Worm (Caenorhabditis elegans) whole organism, early embryonic: Measurements from ENCODE around the gene F56D6.8.

Experiments used
- B0310.2 ChIP-seq: sonication (generic microtip); optimal IDR thresholded peaks from 2 replicates; lab custom pipeline; 2016; ENCODE audit warnings: mild to moderate bottlenecking, missing genetic modification characterization, missing compliant biosample characterization
- F13C5.2 ChIP-seq: sonication (generic microtip); optimal IDR thresholded peaks from 2 replicates; lab custom pipeline; 2017; ENCODE audit warnings: mild to moderate bottlenecking, missing genetic modification characterization, inconsistent platforms, missing compliant biosample characterization
- aly-1 ChIP-seq: sonication (generic microtip); optimal IDR thresholded peaks from 2 replicates; lab custom pipeline; 2016; ENCODE audit warnings: missing genetic modification characterization, missing compliant biosample characterization
- ama-1 ChIP-seq: fragments of 150-350 bp; optimal IDR thresholded peaks from 2 replicates; lab custom pipeline; 2014
- ceh-13 ChIP-seq: fragments of 200-800 bp; sonication (Bioruptor generic); optimal IDR thresholded peaks from 2 replicates; lab custom pipeline; 2018; ENCODE audit warnings: mild to moderate bottlenecking, missing genetic modification characterization, missing compliant biosample characterization
- ceh-36 ChIP-seq: sonication (generic microtip); optimal IDR thresholded peaks from 2 replicates; lab custom pipeline; 2016; ENCODE audit warnings: missing genetic modification characterization, inconsistent platforms, missing compliant biosample characterization
- ets-7 ChIP-seq: sonication (generic microtip); optimal IDR thresholded peaks from 2 replicates; lab custom pipeline; 2016; ENCODE audit warnings: missing genotype, missing genetic modification characterization, missing compliant biosample characterization
- flt-1 ChIP-seq: fragments of 200-800 bp; sonication (Bioruptor generic); IDR thresholded peaks from 2 replicates; pipeline ENCODE4 v1.3.6; 2022; ENCODE audit warnings: missing genetic modification characterization, missing compliant biosample characterization
- hmbx-1 ChIP-seq: sonication (generic microtip); optimal IDR thresholded peaks from 2 replicates; lab custom pipeline; 2016; ENCODE audit warnings: mild to moderate bottlenecking, missing genetic modification characterization, missing compliant biosample characterization
- hmg-4 ChIP-seq: fragments of 200-800 bp; sonication (Bioruptor generic); optimal IDR thresholded peaks from 2 replicates; lab custom pipeline; 2018; ENCODE audit warnings: mild to moderate bottlenecking, missing genetic modification characterization, missing compliant biosample characterization
- hnd-1 ChIP-seq: sonication (generic microtip); optimal IDR thresholded peaks from 2 replicates; lab custom pipeline; 2016; ENCODE audit warnings: missing genetic modification characterization, missing compliant biosample characterization
- pes-1 ChIP-seq: fragments of 200-800 bp; sonication (Bioruptor generic); IDR thresholded peaks from 2 replicates; pipeline ENCODE4 v1.3.6; 2022; ENCODE audit warnings: missing genetic modification reagents, missing genetic modification characterization, missing compliant biosample characterization
- scrt-1 ChIP-seq: fragments of 200-800 bp; sonication (Bioruptor generic); IDR thresholded peaks from 2 replicates; pipeline ENCODE4 v1.3.6; 2022; ENCODE audit warnings: missing genetic modification characterization, missing compliant biosample characterization
- sea-1 ChIP-seq: fragments of 200-800 bp; sonication (Bioruptor generic); conservative IDR thresholded peaks from 2 replicates; pipeline ENCODE4 v1.3.6; 2022; ENCODE audit warnings: missing genetic modification characterization, missing compliant biosample characterization
- tbx-11 ChIP-seq: fragments of 200-800 bp; sonication (Bioruptor generic); IDR thresholded peaks from 2 replicates; pipeline ENCODE4 v1.3.6; 2022; ENCODE audit warnings: missing genetic modification characterization, missing compliant biosample characterization
- tbx-37 ChIP-seq: fragments of 200-800 bp; sonication (Bioruptor generic); conservative IDR thresholded peaks from 2 replicates; pipeline ENCODE4 v1.3.6; 2022; ENCODE audit warnings: missing genetic modification reagents, missing genetic modification characterization, missing compliant biosample characterization
- tra-4 ChIP-seq: sonication (generic microtip); optimal IDR thresholded peaks from 2 replicates; lab custom pipeline; 2017; ENCODE audit warnings: missing genetic modification characterization, missing compliant biosample characterization

F56D6.8 gene

DNA sequence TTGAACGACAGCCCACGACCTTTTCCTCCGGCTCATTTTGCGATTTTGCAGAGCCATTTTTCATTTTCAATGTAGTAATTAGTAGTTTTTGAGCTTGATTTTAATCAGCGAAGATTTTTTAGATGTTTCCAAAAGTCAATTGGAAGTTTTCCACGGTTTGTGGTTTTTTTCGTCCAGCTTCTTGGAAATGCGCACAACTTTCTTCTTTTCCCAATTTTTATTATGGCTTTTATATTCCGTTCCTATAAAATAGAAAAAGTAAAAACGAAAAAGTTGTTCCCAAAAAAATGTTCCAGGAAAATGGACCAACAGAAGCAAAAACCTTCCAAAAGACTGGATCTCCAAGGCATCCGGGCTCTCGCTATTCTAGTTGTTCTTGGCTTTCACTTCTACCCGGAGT is 8.9 kb downstream of the F56D6.8 start, which contains the start of gene oac-22:
TSS of gene oac-22 (plus strand) at position 301 of the 400 bp plus-strand sequence.
- TF ChIP-seq tbx-37 (GFP tag; lab: Robert Waterston, UW), result no peak
- no peak for TF ChIP-seq ceh-13 (GFP tag; lab: Kevin White, UChicago)
- TF ChIP-seq F13C5.2 (tag; lab: Kevin White, UChicago), result no peak
- no peak for TF ChIP-seq aly-1 (tag; lab: Kevin White, UChicago)
- no peak for TF ChIP-seq ama-1
- TF ChIP-seq hmg-4 (GFP tag; lab: Kevin White, UChicago), result no peak
- TF ChIP-seq scrt-1, result no peak
- no peak for TF ChIP-seq ceh-36 (tag; lab: Kevin White, UChicago)
- no peak for TF ChIP-seq B0310.2 (tag; lab: Kevin White, UChicago)

DNA sequence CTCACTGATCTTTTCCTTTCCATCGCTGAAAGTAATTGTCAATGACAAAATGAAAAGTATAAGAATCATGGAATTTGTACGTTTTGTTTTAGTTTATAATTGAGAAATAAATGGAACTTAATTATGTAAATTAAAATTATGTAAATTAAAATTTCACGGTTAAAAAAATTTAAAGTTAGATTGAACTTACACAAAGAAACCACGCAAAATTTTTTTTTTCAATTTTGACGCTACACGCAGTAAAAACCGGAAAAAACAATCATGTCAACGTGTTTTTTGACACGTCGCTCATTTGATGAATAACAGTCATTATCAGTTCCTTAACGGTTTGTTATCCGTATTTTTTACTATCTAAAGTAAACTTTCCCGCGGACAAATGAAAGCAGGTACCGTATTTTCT is 13.1 kb downstream of the F56D6.8 start, which contains the start of the genes F37C4.8 and oac-23:
TSS of gene F37C4.8 (minus strand) at position 101 of the 400 bp plus-strand sequence.
TSS of gene oac-23 (plus strand) at position 323 of the 400 bp plus-strand sequence.
- no peak for TF ChIP-seq F13C5.2 (tag; lab: Kevin White, UChicago)
- no peak for TF ChIP-seq aly-1 (tag; lab: Kevin White, UChicago)
- TF ChIP-seq hnd-1 (tag; lab: Kevin White, UChicago), result no peak
- no peak for TF ChIP-seq ceh-36 (tag; lab: Kevin White, UChicago)
- no peak for TF ChIP-seq tbx-37 (GFP tag; lab: Robert Waterston, UW)
- no peak for TF ChIP-seq flt-1 (GFP tag; lab: Robert Waterston, UW)
- no peak for TF ChIP-seq hmbx-1 (tag; lab: Kevin White, UChicago)
- TF ChIP-seq ets-7, result no peak
- no peak for TF ChIP-seq tbx-11 (GFP tag; lab: Robert Waterston, UW)
- no peak for TF ChIP-seq B0310.2 (tag; lab: Kevin White, UChicago)
- no peak for TF ChIP-seq sea-1 (GFP tag; lab: Robert Waterston, UW)

ce11 chrIV:3878283-3878938 is 15.8 kb downstream of the F56D6.8 start, which contains the start of gene F37C4.6:
F37C4.6 (minus strand) TSS chrIV:3878333.
- TF ChIP-seq tbx-37 (GFP tag; lab: Robert Waterston, UW) (no peak), ama-1 (no peak), pes-1 (GFP tag; lab: Robert Waterston, UW) (no peak), sea-1 (GFP tag; lab: Robert Waterston, UW) (no peak), hnd-1 (tag; lab: Kevin White, UChicago) (no peak), ets-7 (no peak), tra-4 (no peak), B0310.2 (tag; lab: Kevin White, UChicago) (no peak), F13C5.2 (tag; lab: Kevin White, UChicago) (no peak), hmg-4 (GFP tag; lab: Kevin White, UChicago) (no peak), scrt-1 (no peak), ceh-13 (GFP tag; lab: Kevin White, UChicago) (no peak), tbx-11 (GFP tag; lab: Robert Waterston, UW) (no peak), hmbx-1 (tag; lab: Kevin White, UChicago) (no peak), flt-1 (GFP tag; lab: Robert Waterston, UW) (no peak)

DNA sequence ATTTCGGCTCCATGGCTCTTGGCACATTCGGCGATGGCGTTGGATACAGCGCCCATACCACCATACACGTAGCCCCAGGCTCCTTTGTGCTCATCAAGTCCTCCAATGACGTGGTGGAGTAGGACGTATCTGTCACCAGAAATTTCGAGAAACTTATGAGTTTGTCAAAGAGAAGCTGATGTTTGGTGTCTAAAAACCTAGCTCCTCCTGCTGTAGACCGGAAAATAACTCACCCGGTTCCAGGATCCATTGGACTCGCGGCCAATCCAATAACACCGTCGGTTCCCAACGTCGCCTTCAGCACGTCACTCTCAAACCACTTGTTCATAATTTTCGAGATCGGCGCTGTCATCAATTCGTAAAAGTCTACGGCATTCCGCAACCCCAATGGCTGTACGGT is 17.3 kb downstream of the F56D6.8 start:
- TF ChIP-seq tra-4, result no peak
- TF ChIP-seq hmg-4 (GFP tag; lab: Kevin White, UChicago), result no peak
- no peak for TF ChIP-seq flt-1 (GFP tag; lab: Robert Waterston, UW)
- no peak for TF ChIP-seq B0310.2 (tag; lab: Kevin White, UChicago)
- TF ChIP-seq ceh-36 (tag; lab: Kevin White, UChicago), result no peak
- no peak for TF ChIP-seq aly-1 (tag; lab: Kevin White, UChicago)
- no peak for TF ChIP-seq tbx-11 (GFP tag; lab: Robert Waterston, UW)
- no peak for TF ChIP-seq ceh-13 (GFP tag; lab: Kevin White, UChicago)
- no peak for TF ChIP-seq pes-1 (GFP tag; lab: Robert Waterston, UW)
- TF ChIP-seq F13C5.2 (tag; lab: Kevin White, UChicago), result no peak

- TF ChIP-seq sea-1 (GFP tag; lab: Robert Waterston, UW), result no peak
- TF ChIP-seq scrt-1, result no peak
- TF ChIP-seq tra-4, result no peak
- no peak for TF ChIP-seq hmbx-1 (tag; lab: Kevin White, UChicago)
- no peak for TF ChIP-seq pes-1 (GFP tag; lab: Robert Waterston, UW)
- TF ChIP-seq hnd-1 (tag; lab: Kevin White, UChicago), result no peak
- TF ChIP-seq flt-1 (GFP tag; lab: Robert Waterston, UW), result no peak
- no peak for TF ChIP-seq ama-1
- no peak for TF ChIP-seq tbx-37 (GFP tag; lab: Robert Waterston, UW)
- no peak for TF ChIP-seq ceh-13 (GFP tag; lab: Kevin White, UChicago)
- no peak for TF ChIP-seq ceh-36 (tag; lab: Kevin White, UChicago)
- TF ChIP-seq ets-7, result no peak
- no peak for TF ChIP-seq aly-1 (tag; lab: Kevin White, UChicago)
- TF ChIP-seq hmg-4 (GFP tag; lab: Kevin White, UChicago), result no peak
- TF ChIP-seq F13C5.2 (tag; lab: Kevin White, UChicago), result no peak
- TF ChIP-seq tbx-11 (GFP tag; lab: Robert Waterston, UW), result no peak
- no peak for TF ChIP-seq B0310.2 (tag; lab: Kevin White, UChicago)
Measured at ce11 chrIV:3875260-3875659, 19.0 kb downstream of the F56D6.8 start.

ce11 chrIV:3874417-3874816 is 19.8 kb downstream of the F56D6.8 start:
- no peak for TF ChIP-seq hmbx-1 (tag; lab: Kevin White, UChicago)
- TF ChIP-seq F13C5.2 (tag; lab: Kevin White, UChicago), result no peak
- TF ChIP-seq tbx-37 (GFP tag; lab: Robert Waterston, UW), result no peak
- no peak for TF ChIP-seq ceh-36 (tag; lab: Kevin White, UChicago)
- no peak for TF ChIP-seq ama-1
- no peak for TF ChIP-seq B0310.2 (tag; lab: Kevin White, UChicago)

DNA sequence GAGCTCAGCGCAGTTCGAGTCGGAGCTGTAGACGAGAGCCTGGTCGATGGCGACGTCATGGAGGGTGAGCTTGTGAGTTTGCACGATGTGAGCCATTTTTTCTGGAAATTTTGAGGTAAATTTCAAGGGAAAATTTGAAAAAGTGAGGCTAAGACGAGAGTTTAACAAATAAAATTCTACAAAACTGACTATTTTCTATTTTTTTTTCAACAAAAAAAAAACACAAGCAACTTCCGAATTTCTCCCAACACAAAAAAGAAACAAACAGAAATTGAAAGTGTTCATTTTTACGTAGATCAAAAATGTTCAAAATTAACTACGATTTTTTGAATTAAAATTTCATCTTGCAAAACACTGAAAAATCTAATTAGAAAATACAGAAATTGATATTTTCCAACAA is 20.5 kb downstream of the F56D6.8 start, which contains the start of gene F37C4.5:
TSS of gene F37C4.5 (minus strand) at position 101 of the 400 bp plus-strand sequence.
- TF ChIP-seq flt-1 (GFP tag; lab: Robert Waterston, UW) (no peak), ets-7 (no peak), pes-1 (GFP tag; lab: Robert Waterston, UW) (no peak), scrt-1 (no peak), tra-4 (no peak), sea-1 (GFP tag; lab: Robert Waterston, UW) (no peak), aly-1 (tag; lab: Kevin White, UChicago) (no peak), B0310.2 (tag; lab: Kevin White, UChicago) (no peak)
